Worm (Caenorhabditis elegans) whole organism, dauer: Measurements from ENCODE around the gene srbc-9.
"Not testable (repeated sequence)": the region's sequence is repeated elsewhere in the genome, so short reads cannot be mapped to it uniquely, and the experiment has no call there.

Source experiments
- unc-62 ChIP-seq: sonication (generic microtip); optimal IDR thresholded peaks from 2 replicates; lab custom pipeline; 2017; ENCODE audit warnings: missing biosample characterization, missing genetic modification reagents, missing genetic modification characterization

srbc-9 gene

DNA sequence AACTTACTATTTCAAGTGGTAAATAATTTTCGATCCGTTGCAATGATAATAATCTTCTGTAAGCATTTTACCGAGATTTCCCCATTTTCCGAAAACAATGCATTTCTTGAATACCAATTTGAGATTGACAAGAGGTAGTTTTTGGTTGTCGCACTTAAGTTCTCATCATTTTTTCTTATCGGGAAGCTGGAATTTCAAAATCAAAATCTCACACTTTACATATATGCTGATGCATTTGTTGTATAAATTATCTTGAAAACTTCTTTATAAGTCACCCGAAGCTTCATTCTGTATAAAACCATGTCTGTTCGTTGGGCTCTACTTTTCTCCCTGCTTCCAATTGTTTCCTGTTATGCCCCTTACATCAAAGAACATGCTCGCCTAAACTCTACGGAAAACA, 38.8 kb downstream of the srbc-9 start, which contains the start of gene try-11:
Gene try-11, plus strand, starts transcription at position 301 of the 400 bp plus-strand sequence.
- TF ChIP-seq unc-62 (GFP tag; lab: Kevin White, UChicago), result no peak

DNA sequence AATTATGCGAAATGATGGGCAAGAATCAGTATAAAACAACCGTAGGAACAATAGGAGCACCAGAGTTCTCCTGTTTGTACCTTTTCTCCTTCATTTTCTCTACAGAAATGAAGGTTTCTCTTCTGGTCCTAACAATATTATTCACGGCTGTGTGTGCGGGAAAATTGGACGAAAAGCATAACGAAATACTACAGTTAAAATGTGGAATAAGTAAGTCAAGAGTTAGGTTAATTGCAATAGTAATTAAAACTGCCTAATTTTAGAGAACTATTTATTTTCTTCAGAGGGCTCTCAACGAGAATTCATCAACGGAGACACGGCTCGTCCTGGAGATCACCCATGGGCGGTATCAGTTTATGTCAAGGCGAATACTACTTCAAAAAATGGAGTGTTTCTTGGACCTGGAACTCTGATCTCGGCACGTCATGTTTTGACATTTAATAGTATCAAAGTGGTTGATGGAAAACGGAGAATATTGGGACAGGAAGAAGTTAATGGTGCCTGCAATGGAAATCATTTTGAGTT, 40.9 kb downstream of the srbc-9 start, which contains the start of gene try-12:
Gene try-12, plus strand, starts transcription at position 51 of the 525 bp plus-strand sequence.
- TF ChIP-seq unc-62 (GFP tag; lab: Kevin White, UChicago), result no peak

DNA sequence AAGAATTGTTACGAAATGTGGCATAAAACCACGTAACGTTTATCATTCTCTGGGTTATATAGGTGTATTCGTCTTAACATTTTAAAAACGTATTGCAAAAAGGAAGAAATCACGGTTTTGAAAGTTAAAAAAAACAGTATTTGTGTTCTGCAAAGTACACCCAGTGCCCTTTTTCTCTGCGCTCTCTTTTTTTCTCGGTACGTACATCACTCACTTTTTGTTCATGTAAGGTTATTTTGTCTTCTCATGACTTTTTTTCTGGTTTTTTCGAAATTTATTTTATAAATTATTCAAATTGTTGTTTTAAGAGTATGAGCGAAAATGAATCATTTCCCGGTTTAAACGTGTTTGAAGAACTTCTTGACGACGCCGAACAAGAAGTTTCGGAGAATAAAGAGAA, 43.3 kb downstream of the srbc-9 start, which contains the start of gene F25E5.5:
Gene F25E5.5, plus strand, starts transcription at position 301 of the 400 bp plus-strand sequence.
- TF ChIP-seq unc-62 (GFP tag; lab: Kevin White, UChicago), result no peak

DNA sequence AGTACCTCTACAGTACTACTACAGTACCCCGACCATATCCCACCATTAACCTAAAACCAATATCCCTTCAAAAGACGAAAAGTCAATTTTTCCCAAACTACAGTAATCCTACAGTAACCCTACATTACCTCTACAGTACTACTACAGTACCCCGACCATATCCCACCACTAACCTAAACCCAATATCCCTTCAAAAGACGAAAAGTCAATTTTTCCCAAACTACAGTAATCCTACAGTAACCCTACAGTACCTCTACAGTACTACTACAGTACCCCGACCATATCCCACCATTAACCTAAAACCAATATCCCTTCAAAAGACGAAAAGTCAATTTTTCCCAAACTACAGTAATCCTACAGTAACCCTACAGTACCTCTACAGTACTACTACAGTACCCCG, 45.9 kb downstream of the srbc-9 start, which contains the start of gene nhr-141:
Gene nhr-141, plus strand, starts transcription at position 331 of the 400 bp plus-strand sequence.
- not testable (repeated sequence) for TF ChIP-seq unc-62 (GFP tag; lab: Kevin White, UChicago)

DNA sequence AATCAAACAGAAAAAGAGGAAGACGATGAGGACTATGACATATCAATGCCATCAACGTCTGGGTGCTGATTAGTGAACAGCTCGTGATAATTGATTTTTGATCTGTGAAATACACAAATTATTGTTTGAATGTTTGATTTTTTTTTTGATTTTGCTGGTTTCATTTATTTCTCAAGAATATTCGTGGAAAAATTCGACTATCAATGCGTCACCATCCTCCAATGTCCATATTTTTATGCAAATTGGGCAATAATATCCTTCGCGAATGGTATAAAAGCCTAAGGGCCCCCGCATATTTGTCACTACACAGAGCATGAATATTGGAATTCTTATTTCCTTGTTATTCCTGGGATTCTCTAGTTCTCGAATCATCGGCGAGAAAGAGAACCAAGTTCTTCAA, 50.4 kb downstream of the srbc-9 start, which contains the start of gene try-13:
Gene try-13, plus strand, starts transcription at position 301 of the 400 bp plus-strand sequence.
- TF ChIP-seq unc-62 (GFP tag; lab: Kevin White, UChicago), result no peak
